Fruit fly (Drosophila melanogaster) whole organism, embryonic: ENCODE measurements around the gene LPCAT.

Experiments
- Abd-B ChIP-seq: fragments of 200-800 bp; sonication (Bioruptor generic); optimal IDR thresholded peaks from 2 replicates; lab custom pipeline; 2018; ENCODE audit warnings: missing biosample characterization, mild to moderate bottlenecking, missing genetic modification characterization, moderate library complexity
- Bteb2 ChIP-seq: fragments of 200-800 bp; sonication (Bioruptor generic); optimal IDR thresholded peaks from 2 replicates; lab custom pipeline; 2016; ENCODE audit warnings: missing biosample characterization, missing genetic modification characterization
- CG10431 ChIP-seq: fragments of 200-800 bp; sonication (Bioruptor generic); optimal IDR thresholded peaks from 3 replicates; lab custom pipeline; 2018; ENCODE audit warnings: missing biosample characterization, mild to moderate bottlenecking, missing genetic modification characterization
- CG10462 ChIP-seq: fragments of 200-800 bp; sonication (Bioruptor generic); optimal IDR thresholded peaks from 2 replicates; lab custom pipeline; 2016; ENCODE audit warnings: missing biosample characterization, missing genetic modification characterization
- CG10565 ChIP-seq: fragments of 200-800 bp; sonication (Bioruptor generic); optimal IDR thresholded peaks from 3 replicates; lab custom pipeline; 2016; ENCODE audit warnings: missing biosample characterization, mild to moderate bottlenecking, missing genetic modification characterization
- CG10959 ChIP-seq: fragments of 200-800 bp; sonication (Bioruptor generic); IDR thresholded peaks from 2 replicates; pipeline ENCODE4 v1.3.6; 2022; ENCODE audit warnings: missing biosample characterization, missing genetic modification characterization
- CG11093 ChIP-seq: fragments of 200-800 bp; sonication (Bioruptor generic); IDR thresholded peaks from 3 replicates; pipeline ENCODE4 v1.3.6; 2022; ENCODE audit warnings: missing biosample characterization, missing genetic modification characterization
- CG17186 ChIP-seq: fragments of 200-800 bp; sonication (Bioruptor generic); optimal IDR thresholded peaks from 3 replicates; lab custom pipeline; 2017; ENCODE audit warnings: missing biosample characterization, missing genetic modification reagents, missing genetic modification characterization
- CG17912 ChIP-seq: fragments of 200-800 bp; sonication (Bioruptor generic); optimal IDR thresholded peaks from 2 replicates; lab custom pipeline; 2018; ENCODE audit warnings: missing biosample characterization, mild to moderate bottlenecking, missing genetic modification characterization
- CG2116 ChIP-seq: fragments of 200-800 bp; sonication (Bioruptor generic); optimal IDR thresholded peaks from 3 replicates; lab custom pipeline; 2018; ENCODE audit warnings: missing biosample characterization, mild to moderate bottlenecking, missing genetic modification characterization
- CG2678 ChIP-seq: fragments of 200-800 bp; sonication (Bioruptor generic); optimal IDR thresholded peaks from 3 replicates; lab custom pipeline; 2019; ENCODE audit warnings: missing biosample characterization, mild to moderate bottlenecking, missing genetic modification characterization, moderate library complexity
- CG33213 ChIP-seq: fragments of 200-800 bp; sonication (Bioruptor generic); optimal IDR thresholded peaks from 3 replicates; lab custom pipeline; 2016; ENCODE audit warnings: missing biosample characterization, missing genetic modification characterization
- CG42726 ChIP-seq: fragments of 200-800 bp; sonication (Bioruptor generic); IDR thresholded peaks from 2 replicates; pipeline ENCODE4 v1.3.6; 2022; ENCODE audit warnings: missing biosample characterization, missing genetic modification characterization; ENCODE audit not compliant: partially characterized antibody
- CG4360 ChIP-seq: fragments of 200-800 bp; sonication (Bioruptor generic); IDR thresholded peaks from 2 replicates; pipeline ENCODE4 v1.3.6; 2022; ENCODE audit warnings: missing biosample characterization, missing genetic modification characterization
- CG7357 ChIP-seq: fragments of 200-800 bp; sonication (Bioruptor generic); IDR thresholded peaks from 3 replicates; pipeline ENCODE4 v1.3.6; 2022; ENCODE audit warnings: missing biosample characterization, missing genetic modification characterization
- CG9215 ChIP-seq: fragments of 200-800 bp; sonication (Bioruptor generic); IDR thresholded peaks from 2 replicates; pipeline ENCODE4 v1.3.6; 2022; ENCODE audit warnings: missing biosample characterization, missing genetic modification characterization
- CG9609 ChIP-seq: fragments of 200-800 bp; sonication (Bioruptor generic); optimal IDR thresholded peaks from 3 replicates; lab custom pipeline; 2016; ENCODE audit warnings: missing biosample characterization, missing genetic modification characterization
- CkIIα-i1 ChIP-seq: fragments of 200-800 bp; sonication (Bioruptor generic); IDR thresholded peaks from 2 replicates; pipeline ENCODE4 v1.3.6; 2022; ENCODE audit warnings: missing biosample characterization, missing genetic modification characterization
- D ChIP-seq, 2 experiments: fragments of 200-800 bp in 1 of 2; fragments of >200 bp in 1 of 2; sonication (Bioruptor generic) in 1 of 2; optimal IDR thresholded peaks; 2 replicates in 1 of 2; 3 replicates in 1 of 2; lab custom pipeline; 2017; ENCODE audit warnings: mild to moderate bottlenecking in 1 of 2, missing biosample characterization in 1 of 2, missing genetic modification characterization in 1 of 2, missing genetic modification reagents in 1 of 2
- Doc2 ChIP-seq: fragments of 200-800 bp; sonication (Bioruptor generic); IDR thresholded peaks from 2 replicates; pipeline ENCODE4 v1.3.6; 2022; ENCODE audit warnings: missing biosample characterization, missing genetic modification characterization
- E2f2 ChIP-seq: fragments of 200-800 bp; sonication (Bioruptor generic); IDR thresholded peaks from 2 replicates; pipeline ENCODE4 v1.3.6; 2022; ENCODE audit warnings: missing biosample characterization, missing genetic modification characterization
- ERR ChIP-seq: fragments of 200-800 bp; sonication (Bioruptor generic); optimal IDR thresholded peaks from 2 replicates; lab custom pipeline; 2016; ENCODE audit warnings: missing biosample characterization, missing genetic modification characterization
- HmgD ChIP-seq: fragments of 200-800 bp; sonication (Bioruptor generic); optimal IDR thresholded peaks from 3 replicates; lab custom pipeline; 2016; ENCODE audit warnings: missing biosample characterization, missing genetic modification characterization
- Hr39 ChIP-seq: fragments of >200 bp; optimal IDR thresholded peaks from 2 replicates; lab custom pipeline; 2017
- Mad ChIP-seq: fragments of 200-800 bp; sonication (Bioruptor generic); optimal IDR thresholded peaks from 2 replicates; lab custom pipeline; 2016; ENCODE audit warnings: missing biosample characterization, missing genetic modification characterization
- Oaz ChIP-seq: fragments of 200-800 bp; sonication (Bioruptor generic); IDR thresholded peaks from 2 replicates; pipeline ENCODE4 v1.3.6; 2022; ENCODE audit warnings: missing biosample characterization, missing genetic modification characterization
- PHDP ChIP-seq: fragments of 200-800 bp; sonication (Bioruptor generic); optimal IDR thresholded peaks from 3 replicates; lab custom pipeline; 2018; ENCODE audit warnings: missing biosample characterization, mild to moderate bottlenecking, missing genetic modification characterization, moderate library complexity
- Sry-β ChIP-seq: fragments of 200-800 bp; sonication (Bioruptor generic); optimal IDR thresholded peaks from 2 replicates; lab custom pipeline; 2018; ENCODE audit warnings: missing biosample characterization, mild to moderate bottlenecking, missing genetic modification characterization, moderate library complexity
- amos ChIP-seq: fragments of 200-800 bp; sonication (Bioruptor generic); IDR thresholded peaks from 2 replicates; pipeline ENCODE4 v1.3.6; 2022; ENCODE audit warnings: missing biosample characterization, missing genetic modification characterization; ENCODE audit not compliant: partially characterized antibody
- br ChIP-seq: fragments of >200 bp; optimal IDR thresholded peaks from 2 replicates; lab custom pipeline; 2017
- cg ChIP-seq: fragments of 200-800 bp; sonication (Bioruptor generic); optimal IDR thresholded peaks from 3 replicates; lab custom pipeline; 2019; ENCODE audit warnings: missing biosample characterization, mild to moderate bottlenecking, missing genetic modification characterization, moderate library complexity
- corto ChIP-seq: fragments of 200-800 bp; sonication (Bioruptor generic); optimal IDR thresholded peaks from 2 replicates; lab custom pipeline; 2016; ENCODE audit warnings: missing biosample characterization, mild to moderate bottlenecking, missing genetic modification characterization, moderate library complexity
- dan ChIP-seq: fragments of 200-800 bp; sonication (Bioruptor generic); IDR thresholded peaks from 2 replicates; pipeline ENCODE4 v1.3.6; 2022; ENCODE audit warnings: missing biosample characterization, missing genetic modification characterization
- dm ChIP-seq: fragments of 200-800 bp; sonication (Bioruptor generic); optimal IDR thresholded peaks from 3 replicates; lab custom pipeline; 2016; ENCODE audit warnings: missing biosample characterization, missing genetic modification characterization
- esg ChIP-seq: fragments of 200-800 bp; sonication (Bioruptor generic); conservative IDR thresholded peaks from 2 replicates; pipeline ENCODE4 v1.3.6; 2022; ENCODE audit warnings: missing biosample characterization, missing genetic modification characterization
- eve ChIP-seq, 2 experiments: fragments of >200 bp; optimal IDR thresholded peaks; 2 replicates each; lab custom pipeline; 2017; ENCODE audit warnings: missing biosample characterization in 2 of 2, missing genetic modification characterization in 2 of 2
- gce ChIP-seq: fragments of 200-800 bp; sonication (Bioruptor generic); IDR thresholded peaks from 3 replicates; pipeline ENCODE4 v1.3.6; 2022; ENCODE audit warnings: missing biosample characterization, missing genetic modification characterization
- gcm2 ChIP-seq: fragments of 200-800 bp; sonication (Bioruptor generic); optimal IDR thresholded peaks from 2 replicates; lab custom pipeline; 2016; ENCODE audit warnings: missing biosample characterization, missing genetic modification characterization
- gem ChIP-seq: fragments of 200-800 bp; sonication (Bioruptor generic); optimal IDR thresholded peaks from 2 replicates; lab custom pipeline; 2019; ENCODE audit warnings: missing biosample characterization, mild to moderate bottlenecking, missing genetic modification characterization, moderate library complexity
- gsb-n ChIP-seq: fragments of 200-800 bp; sonication (Bioruptor generic); optimal IDR thresholded peaks from 3 replicates; lab custom pipeline; 2018; ENCODE audit warnings: missing biosample characterization, mild to moderate bottlenecking, missing genetic modification characterization
- kah ChIP-seq: fragments of 200-800 bp; sonication (Bioruptor generic); optimal IDR thresholded peaks from 2 replicates; lab custom pipeline; 2018; ENCODE audit warnings: missing biosample characterization, mild to moderate bottlenecking, missing genetic modification characterization
- lab ChIP-seq: fragments of 200-800 bp; sonication (Bioruptor generic); optimal IDR thresholded peaks from 3 replicates; lab custom pipeline; 2017; ENCODE audit warnings: missing biosample characterization, missing genetic modification characterization, mild to moderate bottlenecking, moderate library complexity, missing genetic modification reagents
- lov ChIP-seq, 2 experiments: fragments of 200-800 bp in 1 of 2; fragments of >200 bp in 1 of 2; sonication (Bioruptor generic) in 1 of 2; IDR thresholded peaks in 1 of 2; optimal IDR thresholded peaks in 1 of 2; 2 replicates in 1 of 2; 3 replicates in 1 of 2; pipeline versions ENCODE4 v1.3.6 to Lab custom; 2017 to 2022; ENCODE audit warnings: missing biosample characterization in 1 of 2, missing genetic modification characterization in 1 of 2
- nmo ChIP-seq: fragments of 200-800 bp; sonication (Bioruptor generic); optimal IDR thresholded peaks from 2 replicates; lab custom pipeline; 2018; ENCODE audit warnings: missing biosample characterization, mild to moderate bottlenecking, missing genetic modification characterization, moderate library complexity
- pum ChIP-seq: fragments of 200-800 bp; sonication (Bioruptor generic); optimal IDR thresholded peaks from 2 replicates; lab custom pipeline; 2016; ENCODE audit warnings: missing biosample characterization, missing genetic modification characterization
- row ChIP-seq: fragments of 200-800 bp; sonication (Bioruptor generic); IDR thresholded peaks from 3 replicates; pipeline ENCODE4 v1.3.6; 2022; ENCODE audit warnings: missing biosample characterization, missing genetic modification characterization
- sisA ChIP-seq: fragments of 200-800 bp; sonication (Bioruptor generic); IDR thresholded peaks from 2 replicates; pipeline ENCODE4 v1.3.6; 2022; ENCODE audit warnings: missing biosample characterization, missing genetic modification characterization
- so ChIP-seq: fragments of 200-800 bp; sonication (Bioruptor generic); IDR thresholded peaks from 3 replicates; pipeline ENCODE4 v1.3.6; 2022; ENCODE audit warnings: missing biosample characterization, missing genetic modification characterization
- unc-4 ChIP-seq: fragments of 200-800 bp; sonication (Bioruptor generic); IDR thresholded peaks from 2 replicates; pipeline ENCODE4 v1.3.6; 2022; ENCODE audit warnings: missing biosample characterization, missing genetic modification characterization; ENCODE audit not compliant: partially characterized antibody

The LPCAT gene

dm6 chrX:9554346-9554808, 25.4 kb downstream of the LPCAT start, which contains the start of gene RpS28b (continued):
- TF ChIP-seq CG10959 (GFP tag; lab: Robert Waterston, UW) = peak; percentile 89
- peak; percentile 71; the same call in 1 of the 2 replicates for TF ChIP-seq Doc2
- no peak for TF ChIP-seq eve (GFP tag; optimal IDR thresholded peaks at IDR 0.05; lab: Kevin White, UChicago)
- no peak for TF ChIP-seq CG10462
- no peak for TF ChIP-seq D (optimal IDR thresholded peaks at IDR 0.05; lab: Kevin White, UChicago)
- TF ChIP-seq D (GFP tag; optimal IDR thresholded peaks at IDR 0.05; lab: Kevin White, UChicago) = peak; percentile 81
- no peak for TF ChIP-seq corto
- no peak for TF ChIP-seq cg (GFP tag; lab: Kevin White, UChicago)
- peak; percentile 41 for TF ChIP-seq E2f2 (GFP tag; lab: Robert Waterston, UW)
- TF ChIP-seq Hr39 = no peak
- peak; percentile 64 for TF ChIP-seq Bteb2 (GFP tag; lab: Kevin White, UChicago)
- TF ChIP-seq CG33213 (GFP tag; lab: Kevin White, UChicago) = peak; percentile 95
- TF ChIP-seq kah (GFP tag; lab: Kevin White, UChicago) = peak; percentile 86
- TF ChIP-seq unc-4 (GFP tag; lab: Robert Waterston, UW) = peak; percentile 56
- peak; percentile 55 for TF ChIP-seq ERR (GFP tag; lab: Kevin White, UChicago)
- TF ChIP-seq CG4360 (GFP tag; lab: Robert Waterston, UW) = peak; percentile 61
- peak; percentile 87 for TF ChIP-seq amos (GFP tag; lab: Robert Waterston, UW)
- TF ChIP-seq Sry-β (GFP tag; lab: Kevin White, UChicago) = peak; percentile 89
- TF ChIP-seq CG10565 (GFP tag; lab: Kevin White, UChicago) = peak; percentile 77
- TF ChIP-seq CkIIα-i1 (GFP tag; lab: Robert Waterston, UW) = no peak
- TF ChIP-seq lov (optimal IDR thresholded peaks at IDR 0.05; lab: Kevin White, UChicago) = no peak
- peak; percentile 97 for TF ChIP-seq lov (GFP tag; IDR thresholded peaks at IDR 0.05; lab: Robert Waterston, UW)
- TF ChIP-seq gcm2 (GFP tag; lab: Kevin White, UChicago) = peak; percentile 66
- TF ChIP-seq dan (GFP tag; lab: Robert Waterston, UW) = no peak
- TF ChIP-seq gem (tag; lab: Kevin White, UChicago) = peak; percentile 29
- peak; percentile 73 for TF ChIP-seq CG9215 (GFP tag; lab: Robert Waterston, UW)
- TF ChIP-seq CG2116 (GFP tag; lab: Kevin White, UChicago) = peak; percentile 77
- TF ChIP-seq HmgD (GFP tag; lab: Kevin White, UChicago) = peak; percentile 66
- TF ChIP-seq CG17186 (GFP tag; lab: Kevin White, UChicago) = peak; percentile 92
- peak; percentile 44; the same call in 1 of the 2 replicates for TF ChIP-seq esg (GFP tag; lab: Robert Waterston, UW)
- TF ChIP-seq CG11093 (GFP tag; lab: Robert Waterston, UW) = 0 out of 3 replicates have a peak, but pooled peaks have one; percentile 56
- TF ChIP-seq CG9609 (GFP tag; lab: Kevin White, UChicago) = peak; percentile 85
- peak; percentile 87 for TF ChIP-seq sisA (GFP tag; lab: Robert Waterston, UW)
- no peak for TF ChIP-seq br (lab: Kevin White, UChicago)
- TF ChIP-seq row (GFP tag; lab: Robert Waterston, UW) = peak; percentile 87
- peak; percentile 90 for TF ChIP-seq CG42726 (GFP tag; lab: Robert Waterston, UW)
- TF ChIP-seq CG17912 (GFP tag; lab: Kevin White, UChicago) = peak; percentile 95
- peak; percentile 71 for TF ChIP-seq pum (GFP tag; lab: Kevin White, UChicago)

- TF ChIP-seq nmo (GFP tag; lab: Kevin White, UChicago) (peak; percentile 87), CG2678 (tag; lab: Kevin White, UChicago) (peak; percentile 92), CG7357 (GFP tag; lab: Robert Waterston, UW) (peak; percentile 73), lab (GFP tag; lab: Kevin White, UChicago) (peak; percentile 93), Doc2 (0 out of 2 replicates have a peak, but pooled peaks have one; percentile 11), CG10431 (peak; percentile 70), Mad (peak; percentile 83), dm (GFP tag; lab: Kevin White, UChicago) (peak; percentile 77), so (GFP tag; lab: Robert Waterston, UW) (peak; percentile 88), PHDP (peak; percentile 90), gsb-n (peak; percentile 81), Oaz (GFP tag; lab: Robert Waterston, UW) (peak; percentile 72), Abd-B (peak; percentile 37), gce (GFP tag; lab: Robert Waterston, UW) (peak; percentile 79; the same call in 2 of the 3 replicates)
Observed at dm6 chrX:9553545-9554320, 26.1 kb downstream of the LPCAT start.
